Fruit fly (Drosophila melanogaster) S2 (cell line): ENCODE measurements around the gene nop5.

ENCODE experiments used
- CG8478 ChIP-seq: fragments of >200 bp; optimal IDR thresholded peaks from 2 replicates; lab custom pipeline; 2018
- CTCF ChIP-seq, 2 experiments: fragments of >200 bp; optimal IDR thresholded peaks; 2 replicates each; lab custom pipeline; 2018

- TF ChIP-seq CTCF (optimal IDR thresholded peaks at IDR 0.05; lab: Kevin White, UChicago) (no peak), CG8478 (lab: Kevin White, UChicago) (no peak)
Measured at dm6 chr2L:6868178-6868867, 50.2 kb downstream of the nop5 start.
